Fruit fly (Drosophila melanogaster) whole organism, embryonic: ENCODE data around the gene Cp18.
A peak's percentile ranks its signal among the peaks of the same experiment; 100 is the strongest.

Experiments
- Ada2b ChIP-seq: fragments of 200-800 bp; sonication (Bioruptor generic); IDR thresholded peaks from 2 replicates; pipeline ENCODE4 v1.3.6; 2022; ENCODE audit warnings: missing biosample characterization, missing genetic modification characterization
- Awh ChIP-seq: fragments of 200-800 bp; sonication (Bioruptor generic); IDR thresholded peaks from 2 replicates; pipeline ENCODE4, ENCODE4 v1.3.6; 2022; ENCODE audit warnings: missing biosample characterization, missing genetic modification characterization
- BtbVII ChIP-seq: fragments of 200-800 bp; sonication (Bioruptor generic); optimal IDR thresholded peaks from 3 replicates; lab custom pipeline; 2017; ENCODE audit warnings: missing biosample characterization, mild to moderate bottlenecking, missing genetic modification characterization
- CG10565 ChIP-seq: fragments of 200-800 bp; sonication (Bioruptor generic); optimal IDR thresholded peaks from 3 replicates; lab custom pipeline; 2016; ENCODE audit warnings: missing biosample characterization, mild to moderate bottlenecking, missing genetic modification characterization
- CG10959 ChIP-seq: fragments of 200-800 bp; sonication (Bioruptor generic); IDR thresholded peaks from 2 replicates; pipeline ENCODE4 v1.3.6; 2022; ENCODE audit warnings: missing biosample characterization, missing genetic modification characterization
- CG12219 ChIP-seq: fragments of 200-800 bp; sonication (Bioruptor generic); optimal IDR thresholded peaks from 3 replicates; lab custom pipeline; 2018; ENCODE audit warnings: missing biosample characterization, mild to moderate bottlenecking, missing genetic modification characterization
- CG1233 ChIP-seq: fragments of 200-800 bp; sonication (Bioruptor generic); optimal IDR thresholded peaks from 4 replicates; lab custom pipeline; 2018; ENCODE audit warnings: missing biosample characterization, mild to moderate bottlenecking, missing genetic modification characterization
- CG13123 ChIP-seq: fragments of 200-800 bp; sonication (Bioruptor generic); optimal IDR thresholded peaks from 2 replicates; lab custom pipeline; 2016; ENCODE audit warnings: missing biosample characterization, missing genetic modification characterization
- CG14014 ChIP-seq: fragments of 200-800 bp; sonication (Bioruptor generic); IDR thresholded peaks from 2 replicates; pipeline ENCODE4 v1.3.6; 2022; ENCODE audit warnings: missing biosample characterization, missing genetic modification characterization
- CG14667 ChIP-seq: fragments of 200-800 bp; sonication (Bioruptor generic); IDR thresholded peaks from 2 replicates; pipeline ENCODE4 v1.3.6; 2022; ENCODE audit warnings: missing biosample characterization, missing genetic modification characterization
- CG15073 ChIP-seq: fragments of 200-800 bp; sonication (Bioruptor generic); optimal IDR thresholded peaks from 2 replicates; lab custom pipeline; 2016; ENCODE audit warnings: missing biosample characterization, missing genetic modification characterization
- CG17359 ChIP-seq: fragments of 200-800 bp; sonication (Bioruptor generic); optimal IDR thresholded peaks from 3 replicates; lab custom pipeline; 2018; ENCODE audit warnings: missing biosample characterization, mild to moderate bottlenecking, missing genetic modification characterization, moderate library complexity
- CG17385 ChIP-seq: fragments of 200-800 bp; sonication (Bioruptor generic); optimal IDR thresholded peaks from 3 replicates; lab custom pipeline; 2018; ENCODE audit warnings: missing biosample characterization, mild to moderate bottlenecking, missing genetic modification characterization
- CG17568 ChIP-seq: fragments of 200-800 bp; sonication (Bioruptor generic); optimal IDR thresholded peaks from 2 replicates; lab custom pipeline; 2018; ENCODE audit warnings: missing biosample characterization, mild to moderate bottlenecking, missing genetic modification characterization, moderate library complexity
- CG17612 ChIP-seq: fragments of 200-800 bp; sonication (Bioruptor generic); IDR thresholded peaks from 2 replicates; pipeline ENCODE4 v1.3.6; 2022; ENCODE audit warnings: missing biosample characterization, missing genetic modification characterization
- CG18476 ChIP-seq: fragments of 200-800 bp; sonication (Bioruptor generic); optimal IDR thresholded peaks from 2 replicates; lab custom pipeline; 2016; ENCODE audit warnings: missing biosample characterization, mild to moderate bottlenecking, missing genetic modification characterization
- CG18764 ChIP-seq: fragments of 200-800 bp; sonication (Bioruptor generic); optimal IDR thresholded peaks from 3 replicates; lab custom pipeline; 2016; ENCODE audit warnings: missing biosample characterization, missing genetic modification characterization
- CG2678 ChIP-seq: fragments of 200-800 bp; sonication (Bioruptor generic); optimal IDR thresholded peaks from 3 replicates; lab custom pipeline; 2019; ENCODE audit warnings: missing biosample characterization, mild to moderate bottlenecking, missing genetic modification characterization, moderate library complexity
- CG34224 ChIP-seq: fragments of 200-800 bp; sonication (Bioruptor generic); IDR thresholded peaks from 3 replicates; pipeline ENCODE4 v1.3.6; 2022; ENCODE audit warnings: missing biosample characterization, missing genetic modification characterization; ENCODE audit not compliant: partially characterized antibody
- CG34422 ChIP-seq: fragments of 200-800 bp; sonication (Bioruptor generic); IDR thresholded peaks from 3 replicates; pipeline ENCODE4 v1.3.6; 2022; ENCODE audit warnings: missing biosample characterization, missing genetic modification characterization
- CG4707 ChIP-seq: fragments of 200-800 bp; sonication (Bioruptor generic); optimal IDR thresholded peaks from 2 replicates; lab custom pipeline; 2018; ENCODE audit warnings: missing biosample characterization, mild to moderate bottlenecking, missing genetic modification characterization, moderate library complexity
- CG4730 ChIP-seq: fragments of 200-800 bp; sonication (Bioruptor generic); IDR thresholded peaks from 2 replicates; pipeline ENCODE4 v1.3.6; 2022; ENCODE audit warnings: missing biosample characterization, missing genetic modification characterization
- CG6813 ChIP-seq: fragments of 200-800 bp; sonication (Bioruptor generic); optimal IDR thresholded peaks from 2 replicates; lab custom pipeline; 2017; ENCODE audit warnings: missing biosample characterization, missing genetic modification characterization, mild to moderate bottlenecking, moderate library complexity, missing genetic modification reagents
- CG7745 ChIP-seq: fragments of 200-800 bp; sonication (Bioruptor generic); optimal IDR thresholded peaks from 2 replicates; lab custom pipeline; 2018; ENCODE audit warnings: missing biosample characterization, mild to moderate bottlenecking, missing genetic modification characterization, moderate library complexity
- CG8478 ChIP-seq: fragments of >200 bp; optimal IDR thresholded peaks from 2 replicates; lab custom pipeline; 2018
- CG9727 ChIP-seq: fragments of 200-800 bp; sonication (Bioruptor generic); optimal IDR thresholded peaks from 3 replicates; lab custom pipeline; 2017; ENCODE audit warnings: missing biosample characterization, mild to moderate bottlenecking, missing genetic modification characterization
- CG9932 ChIP-seq: fragments of 200-800 bp; sonication (Bioruptor generic); IDR thresholded peaks from 2 replicates; pipeline ENCODE4 v1.3.6; 2022; ENCODE audit warnings: missing biosample characterization, missing genetic modification characterization
- Dbx ChIP-seq: fragments of 200-800 bp; sonication (Bioruptor generic); IDR thresholded peaks from 3 replicates; pipeline ENCODE4 v1.3.6; 2022; ENCODE audit warnings: missing biosample characterization, missing genetic modification characterization
- Dip2 ChIP-seq: fragments of 200-800 bp; sonication (Bioruptor generic); IDR thresholded peaks from 2 replicates; pipeline ENCODE4 v1.3.6; 2022; ENCODE audit warnings: missing biosample characterization, missing genetic modification characterization
- Dp ChIP-seq: fragments of 200-800 bp; sonication (Bioruptor generic); optimal IDR thresholded peaks from 2 replicates; lab custom pipeline; 2018; ENCODE audit warnings: missing biosample characterization, mild to moderate bottlenecking, missing genetic modification characterization, moderate library complexity
- GATAe ChIP-seq: fragments of 200-800 bp; sonication (Bioruptor generic); conservative IDR thresholded peaks from 2 replicates; pipeline ENCODE4 v1.3.6; 2022; ENCODE audit warnings: missing biosample characterization, missing genetic modification characterization
- Lpt ChIP-seq: fragments of >200 bp; optimal IDR thresholded peaks from 2 replicates; lab custom pipeline; 2018; ENCODE audit warnings: missing biosample characterization, missing genetic modification characterization
- MTF-1 ChIP-seq: fragments of 200-800 bp; sonication (Bioruptor generic); optimal IDR thresholded peaks from 2 replicates; lab custom pipeline; 2018; ENCODE audit warnings: missing biosample characterization, mild to moderate bottlenecking, missing genetic modification characterization, borderline replicate concordance
- Opbp ChIP-seq: fragments of 200-800 bp; sonication (Bioruptor generic); IDR thresholded peaks from 3 replicates; pipeline ENCODE4 v1.3.6; 2022; ENCODE audit warnings: missing biosample characterization, missing genetic modification characterization; ENCODE audit not compliant: partially characterized antibody
- Pdp1 ChIP-seq, 2 experiments: fragments of 200-800 bp; sonication (Bioruptor generic); optimal IDR thresholded peaks; 3 replicates each; lab custom pipeline; 2016; ENCODE audit warnings: missing biosample characterization in 2 of 2, missing genetic modification characterization in 2 of 2, mild to moderate bottlenecking in 1 of 2, moderate library complexity in 1 of 2
- ase ChIP-seq: fragments of 200-800 bp; sonication (Bioruptor generic); IDR thresholded peaks from 3 replicates; pipeline ENCODE4 v1.3.6; 2022; ENCODE audit warnings: missing biosample characterization, missing genetic modification characterization
- cad ChIP-seq: fragments of >200 bp; optimal IDR thresholded peaks from 2 replicates; lab custom pipeline; 2017; ENCODE audit warnings: missing biosample characterization, missing genetic modification characterization
- chinmo ChIP-seq: fragments of 200-800 bp; sonication (Bioruptor generic); IDR thresholded peaks from 4 replicates; pipeline ENCODE4 v1.3.6; 2022; ENCODE audit warnings: missing biosample characterization, missing genetic modification characterization; ENCODE audit not compliant: partially characterized antibody
- crol ChIP-seq: fragments of 200-800 bp; sonication (Bioruptor generic); IDR thresholded peaks from 2 replicates; pipeline ENCODE4 v1.3.6; 2022; ENCODE audit warnings: missing biosample characterization, missing genetic modification characterization
- dan ChIP-seq: fragments of 200-800 bp; sonication (Bioruptor generic); IDR thresholded peaks from 2 replicates; pipeline ENCODE4 v1.3.6; 2022; ENCODE audit warnings: missing biosample characterization, missing genetic modification characterization
- ewg ChIP-seq: fragments of 200-800 bp; sonication (Bioruptor generic); optimal IDR thresholded peaks from 3 replicates; lab custom pipeline; 2017; ENCODE audit warnings: mild to moderate bottlenecking, missing biosample characterization, missing genetic modification reagents, missing genetic modification characterization
- gcm ChIP-seq: fragments of 200-800 bp; sonication (Bioruptor generic); optimal IDR thresholded peaks from 2 replicates; lab custom pipeline; 2019; ENCODE audit warnings: missing biosample characterization, mild to moderate bottlenecking, missing genetic modification characterization, moderate library complexity
- gcm2 ChIP-seq: fragments of 200-800 bp; sonication (Bioruptor generic); optimal IDR thresholded peaks from 2 replicates; lab custom pipeline; 2016; ENCODE audit warnings: missing biosample characterization, missing genetic modification characterization
- gsb ChIP-seq: fragments of 200-800 bp; sonication (Bioruptor generic); IDR thresholded peaks from 2 replicates; pipeline ENCODE4 v1.3.6; 2022; ENCODE audit warnings: missing biosample characterization, missing genetic modification characterization
- jing ChIP-seq: fragments of 200-800 bp; sonication (Bioruptor generic); optimal IDR thresholded peaks from 2 replicates; lab custom pipeline; 2018; ENCODE audit warnings: missing biosample characterization, mild to moderate bottlenecking, missing genetic modification characterization
- kay ChIP-seq: fragments of 200-800 bp; sonication (Bioruptor generic); optimal IDR thresholded peaks from 2 replicates; lab custom pipeline; 2016; ENCODE audit warnings: missing biosample characterization, missing genetic modification characterization
- pb ChIP-seq: fragments of 200-800 bp; sonication (Bioruptor generic); optimal IDR thresholded peaks from 3 replicates; lab custom pipeline; 2016; ENCODE audit warnings: missing biosample characterization, missing genetic modification characterization
- pfk ChIP-seq: fragments of 200-800 bp; sonication (Bioruptor generic); optimal IDR thresholded peaks from 2 replicates; lab custom pipeline; 2018; ENCODE audit warnings: missing biosample characterization, mild to moderate bottlenecking, missing genetic modification characterization, moderate library complexity
- pum ChIP-seq: fragments of 200-800 bp; sonication (Bioruptor generic); optimal IDR thresholded peaks from 2 replicates; lab custom pipeline; 2016; ENCODE audit warnings: missing biosample characterization, missing genetic modification characterization
- zfh2 ChIP-seq: fragments of 200-800 bp; sonication (Bioruptor generic); optimal IDR thresholded peaks from 2 replicates; lab custom pipeline; 2016; ENCODE audit warnings: missing biosample characterization, missing genetic modification characterization

The Cp18 gene

dm6 chr3L:8696487-8696954 lies 30.1 kb upstream of the Cp18 start (continued):
- TF ChIP-seq Lpt (no peak), CG17359 (tag; lab: Kevin White, UChicago) (peak; percentile 76), CG14014 (GFP tag; lab: Robert Waterston, UW) (peak; percentile 67; the same call in 1 of the 2 replicates), GATAe (peak; percentile 67), gsb (GFP tag; lab: Robert Waterston, UW) (no peak), ase (peak; percentile 24; the same call in 1 of the 3 replicates), CG9932 (GFP tag; lab: Robert Waterston, UW) (peak; percentile 45; the same call in 1 of the 2 replicates), pum (GFP tag; lab: Kevin White, UChicago) (peak; percentile 1), CG18764 (GFP tag; lab: Kevin White, UChicago) (peak; percentile 46), Ada2b (GFP tag; lab: Robert Waterston, UW) (0 out of 2 replicates have a peak, but pooled peaks have one; percentile 20), CG1233 (GFP tag; lab: Kevin White, UChicago) (peak; percentile 77), Dbx (GFP tag; lab: Robert Waterston, UW) (peak; percentile 56; the same call in 2 of the 3 replicates), CG17385 (GFP tag; lab: Kevin White, UChicago) (peak; percentile 58), CG7745 (tag; lab: Kevin White, UChicago) (peak; percentile 15), Pdp1 (GFP tag; optimal IDR thresholded peaks at IDR 0.05; lab: Kevin White, UChicago) (peak in 1 of 2 experiments; percentile 38), CG17568 (GFP tag; lab: Kevin White, UChicago) (peak; percentile 46), jing (GFP tag; lab: Kevin White, UChicago) (no peak), CG8478 (lab: Kevin White, UChicago) (no peak), Dp (no peak), ewg (GFP tag; lab: Kevin White, UChicago) (peak; percentile 45), CG12219 (GFP tag; lab: Kevin White, UChicago) (no peak), pfk (GFP tag; lab: Kevin White, UChicago) (peak; percentile 46), CG18476 (peak; percentile 16), cad (GFP tag; lab: Kevin White, UChicago) (no peak), MTF-1 (GFP tag; lab: Kevin White, UChicago) (peak; percentile 82), CG10959 (peak; percentile 36; the same call in 1 of the 2 replicates), CG15073 (GFP tag; lab: Kevin White, UChicago) (no peak), kay (GFP tag; lab: Kevin White, UChicago) (peak; percentile 51), BtbVII (GFP tag; lab: Kevin White, UChicago) (peak; percentile 82), CG10565 (GFP tag; lab: Kevin White, UChicago) (no peak), CG34224 (GFP tag; lab: Robert Waterston, UW) (no peak), crol (GFP tag; lab: Robert Waterston, UW) (peak; percentile 97), CG13123 (GFP tag; lab: Kevin White, UChicago) (peak; percentile 62), gcm (GFP tag; lab: Kevin White, UChicago) (peak; percentile 60), Dip2 (GFP tag; lab: Robert Waterston, UW) (no peak), chinmo (peak; percentile 95), CG17612 (GFP tag; lab: Robert Waterston, UW) (no peak), zfh2 (no peak), CG4730 (no peak), dan (no peak), CG14667 (GFP tag; lab: Robert Waterston, UW) (no peak), CG34422 (GFP tag; lab: Robert Waterston, UW) (peak; percentile 60; the same call in 1 of the 3 replicates), Opbp (GFP tag; lab: Robert Waterston, UW) (0 out of 3 replicates have a peak, but pooled peaks have one; percentile 37), CG4707 (peak; percentile 47), gcm2 (no peak), CG2678 (tag; lab: Kevin White, UChicago) (peak; percentile 76), Awh (peak; percentile 80; the same call in 1 of the 2 replicates), pb (GFP tag; lab: Kevin White, UChicago) (no peak), CG6813 (GFP tag; lab: Kevin White, UChicago) (peak; percentile 88), CG9727 (peak; percentile 78)
